Worm (Caenorhabditis elegans) whole organism, L4 larva: Measurements from ENCODE around the gene clec-5.

Experiments used
- Y105C5A.15 ChIP-seq: fragments of 200-800 bp; sonication (Bioruptor generic); IDR thresholded peaks from 2 replicates; pipeline ENCODE4 v1.3.6; 2022; ENCODE audit warnings: missing genetic modification characterization, missing compliant biosample characterization
- aha-1 ChIP-seq: fragments of 150-350 bp; peaks from one replicate; lab custom pipeline; 2014; ENCODE audit warnings: missing biosample characterization, missing genetic modification characterization
- ceh-82 ChIP-seq: sonication (generic microtip); optimal IDR thresholded peaks from 2 replicates; lab custom pipeline; 2017; ENCODE audit warnings: missing biosample characterization, missing genetic modification characterization
- daf-12 ChIP-seq: fragments of 150-350 bp; optimal IDR thresholded peaks from 2 replicates; lab custom pipeline; 2014; ENCODE audit warnings: missing biosample characterization, missing genetic modification reagents, missing genetic modification characterization
- daf-16 ChIP-seq, 3 experiments: sonication (generic microtip); optimal IDR thresholded peaks; 2 replicates each; lab custom pipeline; 2016 to 2017; ENCODE audit warnings: missing genetic modification characterization in 3 of 3, missing genetic modification reagents in 3 of 3, mild to moderate bottlenecking in 2 of 3, missing compliant biosample characterization in 2 of 3, missing biosample characterization in 1 of 3, moderate library complexity in 1 of 3
- daf-8 ChIP-seq: fragments of 200-800 bp; sonication (Bioruptor generic); IDR thresholded peaks from 2 replicates; pipeline ENCODE4 v1.3.6; 2022; ENCODE audit warnings: missing genetic modification characterization, missing compliant biosample characterization
- dmd-6 ChIP-seq: fragments of 200-800 bp; sonication (Bioruptor generic); IDR thresholded peaks from 2 replicates; pipeline ENCODE4 v1.3.6; 2022; ENCODE audit warnings: missing genetic modification reagents, missing genetic modification characterization, missing compliant biosample characterization
- dmd-9 ChIP-seq: fragments of 200-800 bp; sonication (Bioruptor generic); IDR thresholded peaks from 2 replicates; pipeline ENCODE4 v1.3.6; 2022; ENCODE audit warnings: missing genetic modification reagents, missing genetic modification characterization, missing compliant biosample characterization
- dpl-1 ChIP-seq: fragments of 150-350 bp; optimal IDR thresholded peaks from 2 replicates; lab custom pipeline; 2014; ENCODE audit warnings: missing biosample characterization, missing genetic modification reagents, missing genetic modification characterization
- dve-1 ChIP-seq: sonication (generic microtip); optimal IDR thresholded peaks from 2 replicates; lab custom pipeline; 2017; ENCODE audit warnings: antibody characterized with exemption, mild to moderate bottlenecking, missing genetic modification characterization, missing compliant biosample characterization; ENCODE audit not compliant: insufficient read depth
- egl-27 ChIP-seq: sonication (generic microtip); optimal IDR thresholded peaks from 3 replicates; lab custom pipeline; 2017; ENCODE audit warnings: missing biosample characterization, missing genetic modification reagents, missing genetic modification characterization
- fos-1 ChIP-seq: fragments of 150-350 bp; optimal IDR thresholded peaks from 2 replicates; lab custom pipeline; 2014; ENCODE audit warnings: missing biosample characterization, missing genetic modification characterization
- hif-1 ChIP-seq, 2 experiments: sonication (generic microtip); optimal IDR thresholded peaks; 2 replicates each; lab custom pipeline; 2016 to 2017; ENCODE audit warnings: missing compliant biosample characterization in 2 of 2, missing genetic modification characterization in 2 of 2, missing genetic modification reagents in 2 of 2, missing genotype in 2 of 2, mild to moderate bottlenecking in 1 of 2
- hlh-30 ChIP-seq: sonication (generic microtip); optimal IDR thresholded peaks from 2 replicates; lab custom pipeline; 2017; ENCODE audit warnings: antibody characterized with exemption, mild to moderate bottlenecking, missing genetic modification characterization, missing compliant biosample characterization; ENCODE audit not compliant: insufficient read depth
- lin-13 ChIP-seq: fragments of 150-350 bp; optimal IDR thresholded peaks from 2 replicates; lab custom pipeline; 2014; ENCODE audit warnings: missing biosample characterization, missing genetic modification reagents, missing genetic modification characterization
- lin-38 ChIP-seq: fragments of 200-800 bp; sonication (Bioruptor generic); IDR thresholded peaks from 2 replicates; pipeline ENCODE4 v1.3.6; 2022; ENCODE audit warnings: missing genetic modification reagents, missing genetic modification characterization, missing compliant biosample characterization
- lin-39 ChIP-seq: fragments of 150-350 bp; optimal IDR thresholded peaks from 2 replicates; lab custom pipeline; 2014; ENCODE audit warnings: missing biosample characterization, missing genetic modification reagents, missing genetic modification characterization
- lsy-2 ChIP-seq, 2 experiments: fragments of 150-350 bp in 1 of 2; sonication (generic microtip) in 1 of 2; optimal IDR thresholded peaks; 2 replicates each; lab custom pipeline; 2014 to 2017; ENCODE audit warnings: missing biosample characterization in 2 of 2, missing genetic modification characterization in 2 of 2
- madf-9 ChIP-seq: fragments of 200-800 bp; sonication (Bioruptor generic); conservative IDR thresholded peaks from 2 replicates; pipeline ENCODE4 v1.3.6; 2022; ENCODE audit warnings: missing genetic modification reagents, missing genetic modification characterization, missing compliant biosample characterization
- mep-1 ChIP-seq: fragments of 150-350 bp; sonication (generic microtip); optimal IDR thresholded peaks from 3 replicates; lab custom pipeline; 2014; ENCODE audit warnings: missing biosample characterization, missing genetic modification characterization
- mes-2 ChIP-seq: sonication (generic microtip); optimal IDR thresholded peaks from 2 replicates; lab custom pipeline; 2016; ENCODE audit warnings: missing genotype, mild to moderate bottlenecking, missing genetic modification characterization, missing compliant biosample characterization; ENCODE audit not compliant: poor library complexity, severe bottlenecking
- nhr-11 ChIP-seq: fragments of 150-350 bp; optimal IDR thresholded peaks from 2 replicates; lab custom pipeline; 2014; ENCODE audit warnings: missing biosample characterization, missing genetic modification characterization
- nhr-111 ChIP-seq: fragments of 200-800 bp; sonication (Bioruptor generic); optimal IDR thresholded peaks from 2 replicates; lab custom pipeline; 2018; ENCODE audit warnings: mild to moderate bottlenecking, missing genetic modification characterization, missing compliant biosample characterization
- nhr-28 ChIP-seq: fragments of 150-350 bp; optimal IDR thresholded peaks from 2 replicates; lab custom pipeline; 2014; ENCODE audit warnings: missing biosample characterization, missing genetic modification characterization
- nhr-41 ChIP-seq: fragments of 200-800 bp; sonication (Bioruptor generic); IDR thresholded peaks from 2 replicates; pipeline ENCODE4 v1.3.6; 2022; ENCODE audit warnings: missing genetic modification reagents, missing genetic modification characterization, missing compliant biosample characterization
- nhr-6 ChIP-seq: fragments of 150-350 bp; optimal IDR thresholded peaks from 2 replicates; lab custom pipeline; 2014; ENCODE audit warnings: missing biosample characterization, missing genetic modification characterization
- nhr-76 ChIP-seq: fragments of 150-350 bp; optimal IDR thresholded peaks from 2 replicates; lab custom pipeline; 2014; ENCODE audit warnings: missing biosample characterization, missing genetic modification characterization
- php-3 ChIP-seq: fragments of 200-800 bp; sonication (Bioruptor generic); IDR thresholded peaks from 2 replicates; pipeline ENCODE4 v1.3.6; 2022; ENCODE audit warnings: missing genetic modification reagents, missing genetic modification characterization, missing compliant biosample characterization
- rbr-2 ChIP-seq: sonication (generic microtip); optimal IDR thresholded peaks from 2 replicates; lab custom pipeline; 2016; ENCODE audit warnings: missing genotype, missing genetic modification characterization, missing compliant biosample characterization
- set-16 ChIP-seq: fragments of 200-800 bp; sonication (Bioruptor generic); IDR thresholded peaks from 2 replicates; pipeline ENCODE4 v1.3.6; 2022; ENCODE audit warnings: missing genetic modification reagents, missing genetic modification characterization, missing compliant biosample characterization
- unc-62 ChIP-seq, 3 experiments: fragments of 150-350 bp in 1 of 3; sonication (generic microtip); optimal IDR thresholded peaks in 2 of 3; peaks in 1 of 3; 1 replicate in 1 of 3; 2 replicates in 2 of 3; lab custom pipeline; 2014 to 2017; ENCODE audit warnings: missing biosample characterization in 3 of 3, missing genetic modification characterization in 3 of 3, missing genetic modification reagents in 3 of 3, missing genotype in 1 of 3
- zfp-2 ChIP-seq: sonication (generic microtip); optimal IDR thresholded peaks from 2 replicates; lab custom pipeline; 2016; ENCODE audit warnings: mild to moderate bottlenecking, missing genetic modification characterization, missing compliant biosample characterization
- zip-2 ChIP-seq: fragments of 150-350 bp; optimal IDR thresholded peaks from 2 replicates; lab custom pipeline; 2014; ENCODE audit warnings: missing biosample characterization, missing genetic modification characterization
- ztf-11 ChIP-seq: fragments of 150-350 bp; optimal IDR thresholded peaks from 2 replicates; lab custom pipeline; 2014; ENCODE audit warnings: missing biosample characterization, missing genetic modification characterization

The clec-5 gene

DNA sequence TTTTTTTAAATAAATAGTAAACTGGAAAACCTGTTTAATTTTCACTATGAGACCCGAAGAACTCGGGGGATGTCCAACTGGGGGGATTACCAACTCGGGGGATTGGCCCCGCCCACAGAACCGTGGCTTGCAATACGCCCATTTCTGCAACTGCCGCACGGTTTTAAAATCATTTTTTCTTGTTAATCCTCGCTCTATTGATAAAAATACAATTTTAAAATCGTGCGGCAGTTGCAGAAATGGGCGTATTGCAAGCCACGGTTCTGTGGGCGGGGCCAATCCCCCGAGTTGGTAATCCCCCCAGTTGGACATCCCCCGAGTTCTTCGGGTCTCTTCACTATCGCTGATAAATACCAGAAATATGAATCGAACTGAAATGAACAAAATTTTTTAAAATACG is 38.6 kb upstream of the clec-5 start, which contains the start of gene mmab-1 (continued):
- TF ChIP-seq dve-1 (tag; lab: Kevin White, UChicago) (peak; percentile 29), php-3 (GFP tag; lab: Robert Waterston, UW) (peak; percentile 29; the same call in 1 of the 2 replicates), lsy-2 (tag; optimal IDR thresholded peaks at IDR 0.05; lab: Kevin White, UChicago) (peak in 1 of 2 experiments; percentile 33), nhr-28 (tag; lab: Kevin White, UChicago) (peak; percentile 4)

ce11 chrIII:4920221-4920620 is 36.8 kb upstream of the clec-5 start, which contains the start of gene ula-1:
Gene ula-1 (minus strand): TSS chrIII:4920321.
- TF ChIP-seq aha-1 (no peak), set-16 (GFP tag; lab: Robert Waterston, UW) (no peak), daf-8 (no peak), lin-39 (tag; lab: Kevin White, UChicago) (no peak), ceh-82 (tag; lab: Kevin White, UChicago) (no peak), lsy-2 (tag; optimal IDR thresholded peaks at IDR 0.05; lab: Kevin White, UChicago) (no peak), Y105C5A.15 (GFP tag; lab: Robert Waterston, UW) (no peak), fos-1 (tag; lab: Kevin White, UChicago) (no peak), daf-12 (tag; lab: Kevin White, UChicago) (no peak), nhr-11 (tag; lab: Kevin White, UChicago) (no peak), dmd-9 (GFP tag; lab: Robert Waterston, UW) (no peak), nhr-76 (tag; lab: Kevin White, UChicago) (no peak), zfp-2 (tag; lab: Kevin White, UChicago) (no peak)

DNA sequence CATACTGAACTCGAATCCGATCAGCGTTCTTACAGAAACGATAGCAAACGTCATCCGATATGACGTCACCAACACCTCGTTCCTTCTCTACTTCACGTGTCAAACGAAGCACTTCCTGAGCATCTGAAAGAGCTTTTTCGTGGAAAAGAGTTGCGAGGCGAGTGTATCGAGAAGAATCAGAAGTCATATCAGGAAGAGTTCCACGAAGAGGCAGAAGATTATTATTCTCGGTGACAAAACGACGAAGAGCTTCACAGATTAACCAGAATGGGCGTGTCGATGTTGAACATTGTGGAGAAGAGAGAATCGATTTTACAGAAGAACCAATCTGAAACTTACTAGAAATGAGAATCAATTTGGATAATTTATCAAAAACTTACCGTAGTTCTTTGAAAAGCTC is 35.5 kb upstream of the clec-5 start:
- TF ChIP-seq egl-27 (no peak), ztf-11 (no peak), unc-62 (GFP tag; optimal IDR thresholded peaks at IDR 0.05 in 1 of 2; lab: Kevin White, UChicago) (peak in 1 of 2 experiments; percentile 95), unc-62 (tag; optimal IDR thresholded peaks at IDR 0.05; lab: Kevin White, UChicago) (no peak), nhr-111 (GFP tag; lab: Kevin White, UChicago) (no peak)

ce11 chrIII:4917960-4918712 is 34.7 kb upstream of the clec-5 start, which contains the start of gene rpb-8:
Gene rpb-8 (minus strand): TSS chrIII:4918008.
- TF ChIP-seq dpl-1 (GFP tag; lab: Kevin White, UChicago) (peak; percentile 90), zip-2 (tag; lab: Kevin White, UChicago) (no peak), mep-1 (peak; percentile 34), hif-1 (tag; optimal IDR thresholded peaks at IDR 0.05; lab: Kevin White, UChicago) (peak in 1 of 2 experiments; percentile 28), mes-2 (tag; lab: Kevin White, UChicago) (peak; percentile 76), lin-13 (no peak), lsy-2 (tag; optimal IDR thresholded peaks at IDR 0.05; lab: Kevin White, UChicago) (peak in 1 of 2 experiments; percentile 76), nhr-41 (GFP tag; lab: Robert Waterston, UW) (no peak), nhr-6 (peak; percentile 14), rbr-2 (tag; lab: Kevin White, UChicago) (peak; percentile 16), dve-1 (tag; lab: Kevin White, UChicago) (peak; percentile 9), daf-16 (GFP tag; optimal IDR thresholded peaks at IDR 0.05; lab: Kevin White, UChicago) (no peak), daf-16 (tag; optimal IDR thresholded peaks at IDR 0.05; lab: Kevin White, UChicago) (peak; percentile 44), hlh-30 (tag; lab: Kevin White, UChicago) (peak; percentile 23), dmd-6 (GFP tag; lab: Robert Waterston, UW) (0 out of 2 replicates have a peak, but pooled peaks have one; percentile 34), lin-38 (GFP tag; lab: Robert Waterston, UW) (0 out of 2 replicates have a peak, but pooled peaks have one; percentile 22), madf-9 (GFP tag; lab: Robert Waterston, UW) (no peak)
